Comparison of ENCODE assay signal across 1 fruit fly cellular context in the genomic region with DNA sequence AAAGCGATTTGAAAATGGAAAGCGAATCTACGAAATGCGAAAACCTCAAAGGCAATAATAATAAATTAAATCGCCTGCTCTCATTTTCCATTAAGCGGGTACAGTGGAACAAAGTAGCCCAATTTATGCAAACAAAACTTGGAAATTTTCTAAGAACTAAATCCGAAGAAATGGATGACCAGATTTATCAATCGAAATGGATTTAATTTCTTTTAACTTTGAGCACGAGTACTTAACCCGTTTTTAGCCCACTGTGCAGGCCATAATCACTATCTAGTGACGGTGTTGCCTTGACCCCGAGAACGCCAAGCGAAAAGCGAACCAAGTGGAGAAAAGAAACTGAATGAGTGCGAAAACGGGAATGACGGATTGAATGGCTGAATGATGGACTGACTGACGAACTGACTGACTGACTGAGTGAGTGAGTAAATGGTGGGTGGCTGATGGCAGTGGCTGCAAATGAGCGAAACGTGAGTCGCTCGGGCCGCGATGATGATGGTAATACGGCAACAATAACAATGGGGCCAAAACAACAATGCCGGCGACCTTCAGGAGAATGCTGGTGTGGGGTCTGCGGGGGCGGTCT.
TF ChIP-seq lines count a peak whose summit lies in the region.

No protein-coding gene starts in this region.

TF ChIP-seq in whole organism, embryonic, 481 proteins besides CTCF, POLR2A, EP300 and RAD21 (continued from another document and continues in another):
- no peak for TF ChIP-seq bigmax (GFP tag; optimal IDR thresholded peaks at IDR 0.05; lab: Kevin White, UChicago)
- TF ChIP-seq CG3281 (GFP tag; optimal IDR thresholded peaks at IDR 0.05; lab: Kevin White, UChicago): no peak
- peak; percentile 65 for TF ChIP-seq CG6689 (GFP tag; IDR thresholded peaks at IDR 0.05; lab: Robert Waterston, UW)
- peak; percentile 32 for TF ChIP-seq Blimp-1 (GFP tag; optimal IDR thresholded peaks at IDR 0.05; lab: Kevin White, UChicago)
- TF ChIP-seq gfzf (GFP tag; optimal IDR thresholded peaks at IDR 0.05; lab: Kevin White, UChicago): no peak
- TF ChIP-seq CG12236 (GFP tag; optimal IDR thresholded peaks at IDR 0.05; lab: Kevin White, UChicago): peak; percentile 1
- TF ChIP-seq HLH54F (GFP tag; optimal IDR thresholded peaks at IDR 0.05; lab: Kevin White, UChicago): peak; percentile 41
- TF ChIP-seq fd3F (GFP tag; optimal IDR thresholded peaks at IDR 0.05; lab: Kevin White, UChicago): peak; percentile 40
- peak; percentile 51 for TF ChIP-seq NfI (GFP tag; optimal IDR thresholded peaks at IDR 0.05; lab: Kevin White, UChicago)
- TF ChIP-seq Fer1 (GFP tag; optimal IDR thresholded peaks at IDR 0.05; lab: Kevin White, UChicago): no peak
- no peak for TF ChIP-seq CG4617 (GFP tag; optimal IDR thresholded peaks at IDR 0.05; lab: Kevin White, UChicago; ENCODE audit: borderline replicate concordance)
- no peak for TF ChIP-seq zen2 (GFP tag; IDR thresholded peaks at IDR 0.05; lab: Robert Waterston, UW; ENCODE audit: partially characterized antibody)
- TF ChIP-seq CG15601 (tag; optimal IDR thresholded peaks at IDR 0.05; lab: Kevin White, UChicago): no peak
- no peak for TF ChIP-seq fd64A (GFP tag; optimal IDR thresholded peaks at IDR 0.05; lab: Kevin White, UChicago)
- no peak for TF ChIP-seq gsb-n (tag; optimal IDR thresholded peaks at IDR 0.05; lab: Kevin White, UChicago)
- peak; percentile 33 for TF ChIP-seq CG9609 (GFP tag; optimal IDR thresholded peaks at IDR 0.05; lab: Kevin White, UChicago)
- TF ChIP-seq CG13624 (GFP tag; optimal IDR thresholded peaks at IDR 0.05; lab: Kevin White, UChicago): peak; percentile 28
- TF ChIP-seq ro (GFP tag; IDR thresholded peaks at IDR 0.05; lab: Robert Waterston, UW): no peak
- TF ChIP-seq CG7928 (GFP tag; optimal IDR thresholded peaks at IDR 0.05; lab: Kevin White, UChicago): no peak
- peak; percentile 27 for TF ChIP-seq CG1647 (GFP tag; optimal IDR thresholded peaks at IDR 0.05; lab: Kevin White, UChicago)
- no peak for TF ChIP-seq tin (GFP tag; optimal IDR thresholded peaks at IDR 0.05; lab: Kevin White, UChicago)
- TF ChIP-seq gt (GFP tag; IDR thresholded peaks at IDR 0.05; lab: Robert Waterston, UW): no peak
- peak; percentile 53 for TF ChIP-seq Sox102F (GFP tag; optimal IDR thresholded peaks at IDR 0.05; lab: Kevin White, UChicago)
- 0 out of 3 replicates have a peak, but pooled peaks have one; percentile 22 for TF ChIP-seq Aef1 (GFP tag; IDR thresholded peaks at IDR 0.05; lab: Robert Waterston, UW)
- peak; percentile 98 for TF ChIP-seq CG8281 (tag; optimal IDR thresholded peaks at IDR 0.05; lab: Kevin White, UChicago)
- peak in 1 of 2 experiments; percentile 45 for TF ChIP-seq Pdp1 (GFP tag; optimal IDR thresholded peaks at IDR 0.05; lab: Kevin White, UChicago)
- peak; percentile 29 for TF ChIP-seq CG3995 (GFP tag; optimal IDR thresholded peaks at IDR 0.05; lab: Kevin White, UChicago)
- no peak for TF ChIP-seq Dip2 (GFP tag; IDR thresholded peaks at IDR 0.05; lab: Robert Waterston, UW)
- no peak for TF ChIP-seq trem (tag; optimal IDR thresholded peaks at IDR 0.05; lab: Kevin White, UChicago)
- no peak for TF ChIP-seq tll (GFP tag; optimal IDR thresholded peaks at IDR 0.05; lab: Kevin White, UChicago)
- TF ChIP-seq seq (GFP tag; IDR thresholded peaks at IDR 0.05; lab: Robert Waterston, UW): peak; percentile 61; the same call in 1 of the 2 replicates
- no peak for TF ChIP-seq kah (GFP tag; optimal IDR thresholded peaks at IDR 0.05; lab: Kevin White, UChicago)
- TF ChIP-seq CG11398 (GFP tag; optimal IDR thresholded peaks at IDR 0.05; lab: Kevin White, UChicago): no peak
- no peak for TF ChIP-seq dan (GFP tag; IDR thresholded peaks at IDR 0.05; lab: Robert Waterston, UW)
- TF ChIP-seq CG11504 (tag; optimal IDR thresholded peaks at IDR 0.05; lab: Kevin White, UChicago): peak; percentile 58
- TF ChIP-seq mam (GFP tag; optimal IDR thresholded peaks at IDR 0.05; lab: Kevin White, UChicago): peak; percentile 53
- TF ChIP-seq abd-A (tag; optimal IDR thresholded peaks at IDR 0.05; lab: Kevin White, UChicago): no peak
- no peak for TF ChIP-seq CG2678 (tag; optimal IDR thresholded peaks at IDR 0.05; lab: Kevin White, UChicago)
- no peak for TF ChIP-seq CG6683 (GFP tag; optimal IDR thresholded peaks at IDR 0.05; lab: Kevin White, UChicago)
- no peak for TF ChIP-seq inv (GFP tag; IDR thresholded peaks at IDR 0.05; lab: Robert Waterston, UW; ENCODE audit: partially characterized antibody)
- no peak for TF ChIP-seq Ssrp (tag; optimal IDR thresholded peaks at IDR 0.05; lab: Kevin White, UChicago)
- TF ChIP-seq HLH4C (GFP tag; IDR thresholded peaks at IDR 0.05; lab: Robert Waterston, UW; ENCODE audit: partially characterized antibody): no peak
- peak; percentile 17 for TF ChIP-seq fu2 (GFP tag; optimal IDR thresholded peaks at IDR 0.05; lab: Kevin White, UChicago)
- TF ChIP-seq CG8478 (optimal IDR thresholded peaks at IDR 0.05; lab: Kevin White, UChicago): no peak
- TF ChIP-seq CG16813 (GFP tag; IDR thresholded peaks at IDR 0.05; lab: Robert Waterston, UW; ENCODE audit: partially characterized antibody): no peak
- TF ChIP-seq Hsf (GFP tag; optimal IDR thresholded peaks at IDR 0.05; lab: Kevin White, UChicago): peak; percentile 41
- no peak for TF ChIP-seq CG7556 (GFP tag; optimal IDR thresholded peaks at IDR 0.05; lab: Kevin White, UChicago)
- TF ChIP-seq D19A (tag; optimal IDR thresholded peaks at IDR 0.05; lab: Kevin White, UChicago): no peak
- TF ChIP-seq bsh (GFP tag; optimal IDR thresholded peaks at IDR 0.05; lab: Kevin White, UChicago): peak in 1 of 2 experiments; percentile 70
- TF ChIP-seq CG1602 (GFP tag; optimal IDR thresholded peaks at IDR 0.05; lab: Kevin White, UChicago): peak; percentile 8
- TF ChIP-seq MBD-R2 (GFP tag; IDR thresholded peaks at IDR 0.05; lab: Robert Waterston, UW): no peak
- TF ChIP-seq CG3847 (GFP tag; IDR thresholded peaks at IDR 0.05; lab: Robert Waterston, UW): peak; percentile 46; the same call in 1 of the 2 replicates
- TF ChIP-seq dmrt99B (tag; optimal IDR thresholded peaks at IDR 0.05; lab: Kevin White, UChicago): peak; percentile 59
- TF ChIP-seq CG17385 (GFP tag; optimal IDR thresholded peaks at IDR 0.05; lab: Kevin White, UChicago): peak; percentile 22
- peak; percentile 64; the same call in 2 of the 3 replicates for TF ChIP-seq dysf (GFP tag; IDR thresholded peaks at IDR 0.05; lab: Robert Waterston, UW)
- no peak for TF ChIP-seq CG14965 (GFP tag; optimal IDR thresholded peaks at IDR 0.05; lab: Kevin White, UChicago; ENCODE audit: borderline replicate concordance)
- no peak for TF ChIP-seq emc (GFP tag; optimal IDR thresholded peaks at IDR 0.05; lab: Kevin White, UChicago)
- no peak for TF ChIP-seq CG34376 (GFP tag; optimal IDR thresholded peaks at IDR 0.05; lab: Kevin White, UChicago)
- TF ChIP-seq crp (GFP tag; optimal IDR thresholded peaks at IDR 0.05; lab: Kevin White, UChicago): no peak
- peak; percentile 24 for TF ChIP-seq Abd-B (GFP tag; optimal IDR thresholded peaks at IDR 0.05; lab: Kevin White, UChicago)
- TF ChIP-seq ap (GFP tag; IDR thresholded peaks at IDR 0.05; lab: Robert Waterston, UW): peak; percentile 35
- TF ChIP-seq Hr78 (GFP tag; optimal IDR thresholded peaks at IDR 0.05; lab: Kevin White, UChicago): no peak
- TF ChIP-seq CG18011 (GFP tag; optimal IDR thresholded peaks at IDR 0.05; lab: Kevin White, UChicago): no peak
- TF ChIP-seq CG6765 (GFP tag; optimal IDR thresholded peaks at IDR 0.05; lab: Kevin White, UChicago): no peak
- no peak for TF ChIP-seq Vsx1 (GFP tag; optimal IDR thresholded peaks at IDR 0.05; lab: Kevin White, UChicago)
- no peak for TF ChIP-seq kni (GFP tag; optimal IDR thresholded peaks at IDR 0.05; lab: Kevin White, UChicago)
- TF ChIP-seq dpn (GFP tag; optimal IDR thresholded peaks at IDR 0.05; lab: Kevin White, UChicago): peak; percentile 28 to 31
- no peak for TF ChIP-seq MTF-1 (GFP tag; optimal IDR thresholded peaks at IDR 0.05; lab: Kevin White, UChicago; ENCODE audit: borderline replicate concordance)
- no peak for TF ChIP-seq CG33213 (GFP tag; optimal IDR thresholded peaks at IDR 0.05; lab: Kevin White, UChicago)
- TF ChIP-seq crc (GFP tag; optimal IDR thresholded peaks at IDR 0.05; lab: Kevin White, UChicago): no peak
- TF ChIP-seq CG30020 (tag; optimal IDR thresholded peaks at IDR 0.05; lab: Kevin White, UChicago): no peak
- TF ChIP-seq tx (GFP tag; optimal IDR thresholded peaks at IDR 0.05; lab: Kevin White, UChicago): no peak
- no peak for TF ChIP-seq usp (GFP tag; optimal IDR thresholded peaks at IDR 0.05; lab: Kevin White, UChicago)
- TF ChIP-seq CG34422 (GFP tag; IDR thresholded peaks at IDR 0.05; lab: Robert Waterston, UW): no peak
- no peak for TF ChIP-seq CG42726 (GFP tag; IDR thresholded peaks at IDR 0.05; lab: Robert Waterston, UW; ENCODE audit: partially characterized antibody)
- no peak for TF ChIP-seq vnd (GFP tag; IDR thresholded peaks at IDR 0.05; lab: Robert Waterston, UW; ENCODE audit: partially characterized antibody)
- no peak for TF ChIP-seq cas (GFP tag; IDR thresholded peaks at IDR 0.05; lab: Robert Waterston, UW)
- TF ChIP-seq fd102C (GFP tag; optimal IDR thresholded peaks at IDR 0.05; lab: Kevin White, UChicago): no peak
- TF ChIP-seq CG16815 (GFP tag; optimal IDR thresholded peaks at IDR 0.05; lab: Kevin White, UChicago): peak; percentile 19
- no peak for TF ChIP-seq sna (GFP tag; IDR thresholded peaks at IDR 0.05; lab: Robert Waterston, UW; ENCODE audit: partially characterized antibody)
- TF ChIP-seq CG13296 (GFP tag; optimal IDR thresholded peaks at IDR 0.05; lab: Kevin White, UChicago): no peak
- TF ChIP-seq CG11085 (GFP tag; IDR thresholded peaks at IDR 0.05; lab: Robert Waterston, UW): 0 out of 2 replicates have a peak, but pooled peaks have one; percentile 22
- TF ChIP-seq CG4707 (GFP tag; optimal IDR thresholded peaks at IDR 0.05; lab: Kevin White, UChicago): no peak
- no peak for TF ChIP-seq ab (GFP tag; optimal IDR thresholded peaks at IDR 0.05; lab: Kevin White, UChicago)
- no peak; the same call in 1 of the 2 replicates for TF ChIP-seq sob (GFP tag; IDR thresholded peaks at IDR 0.05; lab: Robert Waterston, UW)
- peak; percentile 42 for TF ChIP-seq CG10209 (GFP tag; optimal IDR thresholded peaks at IDR 0.05; lab: Kevin White, UChicago)
- TF ChIP-seq Hey (tag; optimal IDR thresholded peaks at IDR 0.05; lab: Kevin White, UChicago): no peak
- TF ChIP-seq CG14667 (GFP tag; IDR thresholded peaks at IDR 0.05; lab: Robert Waterston, UW): peak; percentile 9; the same call in 1 of the 2 replicates
- TF ChIP-seq hkb (optimal IDR thresholded peaks at IDR 0.05; lab: Kevin White, UChicago): no peak
- no peak; the same call in 1 of the 2 replicates for TF ChIP-seq hkb (GFP tag; IDR thresholded peaks at IDR 0.05; lab: Robert Waterston, UW)
- TF ChIP-seq H2.0 (GFP tag; IDR thresholded peaks at IDR 0.05; lab: Robert Waterston, UW): peak; percentile 60
- TF ChIP-seq chif (GFP tag; optimal IDR thresholded peaks at IDR 0.05; lab: Kevin White, UChicago): peak; percentile 23 to 25
- TF ChIP-seq BEAF-32 (GFP tag; optimal IDR thresholded peaks at IDR 0.05; lab: Kevin White, UChicago): no peak
- TF ChIP-seq CkIIα-i1 (GFP tag; IDR thresholded peaks at IDR 0.05; lab: Robert Waterston, UW): no peak
- no peak for TF ChIP-seq CG17186 (GFP tag; optimal IDR thresholded peaks at IDR 0.05; lab: Kevin White, UChicago)
- no peak for TF ChIP-seq CG9876 (GFP tag; optimal IDR thresholded peaks at IDR 0.05; lab: Kevin White, UChicago)
- no peak for TF ChIP-seq CG13123 (GFP tag; optimal IDR thresholded peaks at IDR 0.05; lab: Kevin White, UChicago)
- TF ChIP-seq hbn (GFP tag; IDR thresholded peaks at IDR 0.05; lab: Robert Waterston, UW; ENCODE audit: partially characterized antibody): no peak
- 0 out of 2 replicates have a peak, but pooled peaks have one; percentile 16 for TF ChIP-seq CG4730 (GFP tag; IDR thresholded peaks at IDR 0.05; lab: Robert Waterston, UW)
- peak; percentile 52 for TF ChIP-seq CG14441 (GFP tag; IDR thresholded peaks at IDR 0.05; lab: Robert Waterston, UW)
- peak; percentile 5 for TF ChIP-seq Bdp1 (GFP tag; optimal IDR thresholded peaks at IDR 0.05; lab: Kevin White, UChicago)
- TF ChIP-seq CG15073 (GFP tag; optimal IDR thresholded peaks at IDR 0.05; lab: Kevin White, UChicago): no peak
- TF ChIP-seq CG1529 (GFP tag; optimal IDR thresholded peaks at IDR 0.05; lab: Kevin White, UChicago): no peak
- TF ChIP-seq Kr (GFP tag; optimal IDR thresholded peaks at IDR 0.05; lab: Kevin White, UChicago): no peak
- TF ChIP-seq pho (GFP tag; optimal IDR thresholded peaks at IDR 0.05; lab: Kevin White, UChicago): peak; percentile 51
- TF ChIP-seq CG2120 (GFP tag; optimal IDR thresholded peaks at IDR 0.05; lab: Kevin White, UChicago): peak; percentile 76
- TF ChIP-seq CG18599 (GFP tag; optimal IDR thresholded peaks at IDR 0.05; lab: Kevin White, UChicago): peak; percentile 50
- TF ChIP-seq HmgZ (tag; optimal IDR thresholded peaks at IDR 0.05; lab: Kevin White, UChicago): no peak
- TF ChIP-seq slbo (GFP tag; IDR thresholded peaks at IDR 0.05; lab: Robert Waterston, UW): peak; percentile 76
- no peak for TF ChIP-seq sqz (GFP tag; optimal IDR thresholded peaks at IDR 0.05; lab: Kevin White, UChicago)
- peak; percentile 29; the same call in 1 of the 2 replicates for TF ChIP-seq Rx (GFP tag; IDR thresholded peaks at IDR 0.05; lab: Robert Waterston, UW)
- no peak for TF ChIP-seq Jarid2 (GFP tag; optimal IDR thresholded peaks at IDR 0.05; lab: Kevin White, UChicago)
- TF ChIP-seq cato (GFP tag; optimal IDR thresholded peaks at IDR 0.05; lab: Kevin White, UChicago; ENCODE audit: borderline replicate concordance): no peak
- no peak for TF ChIP-seq CG10543 (GFP tag; optimal IDR thresholded peaks at IDR 0.05; lab: Kevin White, UChicago)
- TF ChIP-seq al (GFP tag; IDR thresholded peaks at IDR 0.05; lab: Robert Waterston, UW): peak; percentile 47
- TF ChIP-seq CG14710 (tag; optimal IDR thresholded peaks at IDR 0.05; lab: Kevin White, UChicago): no peak
- no peak for TF ChIP-seq bowl (GFP tag; IDR thresholded peaks at IDR 0.05; lab: Robert Waterston, UW)
- no peak for TF ChIP-seq sd (tag; optimal IDR thresholded peaks at IDR 0.05; lab: Kevin White, UChicago)
- 0 out of 2 replicates have a peak, but pooled peaks have one; percentile 32 for TF ChIP-seq CG31224 (GFP tag; IDR thresholded peaks at IDR 0.05; lab: Robert Waterston, UW)
- TF ChIP-seq tna (GFP tag; IDR thresholded peaks at IDR 0.05; lab: Robert Waterston, UW; ENCODE audit: partially characterized antibody): no peak
- TF ChIP-seq CG31441 (GFP tag; IDR thresholded peaks at IDR 0.05; lab: Robert Waterston, UW): peak; percentile 44; the same call in 1 of the 2 replicates
- TF ChIP-seq NC2β (GFP tag; optimal IDR thresholded peaks at IDR 0.05; lab: Kevin White, UChicago): no peak
- no peak for TF ChIP-seq scrt (GFP tag; optimal IDR thresholded peaks at IDR 0.05; lab: Kevin White, UChicago)
- no peak for TF ChIP-seq CG11093 (GFP tag; IDR thresholded peaks at IDR 0.05; lab: Robert Waterston, UW)
